Worm (Caenorhabditis elegans): ENCODE measurements around the gene F20B6.4.
A peak's percentile ranks its signal among the peaks of the same experiment; 100 is the strongest.

The F20B6.4 gene

ce11 chrX:4190537-4191144, 5.7 kb downstream of the F20B6.4 start, which contains the start of gene vha-12 (continued):
- TF ChIP-seq ceh-39 (tag; optimal IDR thresholded peaks at IDR 0.05) (peak; percentile 21), unc-62 (GFP tag; optimal IDR thresholded peaks at IDR 0.05) (peak; percentile 84), hlh-1 (tag; optimal IDR thresholded peaks at IDR 0.05) (peak; percentile 74), elt-1 (tag; optimal IDR thresholded peaks at IDR 0.05; ENCODE audit: borderline replicate concordance, insufficient read depth) (peak; percentile 19), ceh-83 (GFP tag; optimal IDR thresholded peaks at IDR 0.05) (no peak), mls-2 (tag; optimal IDR thresholded peaks at IDR 0.05) (peak; percentile 20)

ce11 chrX:4186656-4187055, 9.7 kb downstream of the F20B6.4 start, which contains the start of gene mrp-6:
Gene mrp-6 (minus strand): TSS chrX:4186756.
- TF ChIP-seq cnd-1 (tag; optimal IDR thresholded peaks at IDR 0.05) (no peak), ceh-39 (tag; optimal IDR thresholded peaks at IDR 0.05) (no peak), nhr-28 (tag; optimal IDR thresholded peaks at IDR 0.05) (no peak), mls-2 (tag; optimal IDR thresholded peaks at IDR 0.05) (no peak), mep-1 (tag; optimal IDR thresholded peaks at IDR 0.05) (no peak), sptf-1 (tag; optimal IDR thresholded peaks at IDR 0.05) (no peak), nhr-12 (tag; optimal IDR thresholded peaks at IDR 0.05) (no peak), tbx-8 (GFP tag; optimal IDR thresholded peaks at IDR 0.05) (no peak), nhr-2 (tag; optimal IDR thresholded peaks at IDR 0.05) (no peak), pha-4 (tag; optimal IDR thresholded peaks at IDR 0.05) (no peak)

DNA sequence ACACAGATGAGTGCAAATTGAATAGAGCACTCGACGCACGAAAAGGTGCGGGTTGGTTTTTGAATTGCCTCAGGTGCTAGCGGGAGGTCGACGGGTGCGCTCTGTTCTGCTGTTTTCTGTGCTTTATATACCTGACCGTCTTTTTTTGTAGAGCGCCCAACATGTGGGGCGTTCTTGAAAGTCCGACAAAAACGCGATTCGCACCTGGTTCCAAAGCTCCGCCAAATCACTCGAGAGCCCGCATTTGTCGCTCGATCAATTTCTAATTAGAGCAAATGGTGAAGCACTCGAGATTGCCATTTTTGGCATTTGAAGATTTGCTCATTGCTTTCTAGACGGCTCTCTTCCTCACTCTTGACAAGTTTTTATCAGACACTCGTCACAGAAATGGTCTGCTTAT, 18.9 kb downstream of the F20B6.4 start, which contains the start of gene ZK470.6:
ZK470.6 (minus strand) TSS at position 101 of the 400 bp plus-strand sequence.
- no peak for TF ChIP-seq elt-1 (tag; optimal IDR thresholded peaks at IDR 0.05; ENCODE audit: borderline replicate concordance, insufficient read depth)
- no peak for TF ChIP-seq ceh-39 (tag; optimal IDR thresholded peaks at IDR 0.05)
- TF ChIP-seq drap-1 (GFP tag; optimal IDR thresholded peaks at IDR 0.05): no peak
- TF ChIP-seq ham-2 (GFP tag; optimal IDR thresholded peaks at IDR 0.05): no peak
- TF ChIP-seq bed-3 (GFP tag; optimal IDR thresholded peaks at IDR 0.05): no peak
- no peak for TF ChIP-seq mep-1 (tag; optimal IDR thresholded peaks at IDR 0.05)
- no peak for TF ChIP-seq ceh-83 (GFP tag; optimal IDR thresholded peaks at IDR 0.05)
- no peak for TF ChIP-seq cnd-1 (tag; optimal IDR thresholded peaks at IDR 0.05)
- no peak for TF ChIP-seq blmp-1 (tag; optimal IDR thresholded peaks at IDR 0.05)
- TF ChIP-seq hlh-1 (tag; optimal IDR thresholded peaks at IDR 0.05): no peak
- no peak for TF ChIP-seq M03D4.4 (tag; optimal IDR thresholded peaks at IDR 0.05)
- no peak for TF ChIP-seq nhr-237 (tag; optimal IDR thresholded peaks at IDR 0.05)
- TF ChIP-seq pha-4 (tag; optimal IDR thresholded peaks at IDR 0.05): no peak
- no peak for TF ChIP-seq ces-1 (GFP tag; optimal IDR thresholded peaks at IDR 0.05)
- no peak for TF ChIP-seq lin-32 (GFP tag; optimal IDR thresholded peaks at IDR 0.05)

- TF ChIP-seq hlh-1 (tag; optimal IDR thresholded peaks at IDR 0.05): no peak
Measured at ce11 chrX:4167150-4167549, 29.2 kb downstream of the F20B6.4 start, which contains the start of gene ZK470.14. Gene ZK470.14 (plus strand): TSS chrX:4167450.

ce11 chrX:4163391-4163790, 32.9 kb downstream of the F20B6.4 start, which contains the start of gene ZK470.1:
Gene ZK470.1 (plus strand): TSS chrX:4163691.
- TF ChIP-seq ces-1 (GFP tag; optimal IDR thresholded peaks at IDR 0.05) (peak; percentile 47), nhr-2 (tag; optimal IDR thresholded peaks at IDR 0.05) (no peak), M03D4.4 (tag; optimal IDR thresholded peaks at IDR 0.05) (no peak), nhr-12 (tag; optimal IDR thresholded peaks at IDR 0.05) (no peak), tbx-8 (GFP tag; optimal IDR thresholded peaks at IDR 0.05) (no peak)

DNA sequence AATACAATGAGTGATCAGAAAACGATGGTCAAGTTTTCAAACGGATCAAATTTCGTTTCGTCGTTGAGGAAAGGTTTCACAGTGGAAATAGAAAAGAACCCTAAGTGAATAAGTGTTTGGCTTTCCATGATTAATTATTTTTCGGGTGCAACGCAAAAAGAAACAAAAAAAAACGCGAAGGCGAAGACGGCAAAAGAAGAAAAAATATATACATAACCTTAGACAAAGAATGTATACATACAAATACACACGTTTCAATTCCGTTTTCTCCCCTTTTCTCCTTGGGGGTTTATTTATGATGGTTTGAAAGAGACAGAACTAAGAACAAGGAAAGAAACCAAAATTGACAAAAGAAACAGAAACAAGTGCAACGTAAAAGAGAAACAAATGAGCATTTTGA, 34.4 kb downstream of the F20B6.4 start:
- TF ChIP-seq snpc-4 (tag; optimal IDR thresholded peaks at IDR 0.05): no peak
- TF ChIP-seq mls-2 (tag; optimal IDR thresholded peaks at IDR 0.05): no peak
- no peak for TF ChIP-seq ceh-43 (GFP tag; optimal IDR thresholded peaks at IDR 0.05)
- no peak for TF ChIP-seq unc-120 (tag; optimal IDR thresholded peaks at IDR 0.05; ENCODE audit: poor library complexity, severe bottlenecking)
- no peak for TF ChIP-seq ztf-11 (tag; optimal IDR thresholded peaks at IDR 0.05)
- TF ChIP-seq ceh-83 (GFP tag; optimal IDR thresholded peaks at IDR 0.05): no peak
- TF ChIP-seq bed-3 (GFP tag; optimal IDR thresholded peaks at IDR 0.05): no peak
- TF ChIP-seq nhr-28 (tag; optimal IDR thresholded peaks at IDR 0.05): no peak
- no peak for TF ChIP-seq ces-1 (GFP tag; optimal IDR thresholded peaks at IDR 0.05)
- no peak for TF ChIP-seq nhr-76 (tag; optimal IDR thresholded peaks at IDR 0.05)
- TF ChIP-seq drap-1 (GFP tag; optimal IDR thresholded peaks at IDR 0.05): no peak
- no peak for TF ChIP-seq sem-2 (GFP tag; optimal IDR thresholded peaks at IDR 0.05)
- TF ChIP-seq unc-39 (tag; optimal IDR thresholded peaks at IDR 0.05): no peak
- no peak for TF ChIP-seq elt-3 (tag; optimal IDR thresholded peaks at IDR 0.05)
- TF ChIP-seq elt-1 (tag; optimal IDR thresholded peaks at IDR 0.05; ENCODE audit: borderline replicate concordance, insufficient read depth): no peak
- no peak for TF ChIP-seq cnd-1 (tag; optimal IDR thresholded peaks at IDR 0.05)
- TF ChIP-seq nhr-2 (tag; optimal IDR thresholded peaks at IDR 0.05): no peak
